Worm (Caenorhabditis elegans) whole organism, early embryonic: Measurements from ENCODE around the gene Y116A8A.6.

Source experiments
- B0310.2 ChIP-seq: sonication (generic microtip); optimal IDR thresholded peaks from 2 replicates; lab custom pipeline; 2016; ENCODE audit warnings: mild to moderate bottlenecking, missing genetic modification characterization, missing compliant biosample characterization
- F13C5.2 ChIP-seq: sonication (generic microtip); optimal IDR thresholded peaks from 2 replicates; lab custom pipeline; 2017; ENCODE audit warnings: mild to moderate bottlenecking, missing genetic modification characterization, inconsistent platforms, missing compliant biosample characterization
- aly-1 ChIP-seq: sonication (generic microtip); optimal IDR thresholded peaks from 2 replicates; lab custom pipeline; 2016; ENCODE audit warnings: missing genetic modification characterization, missing compliant biosample characterization
- ama-1 ChIP-seq: fragments of 150-350 bp; optimal IDR thresholded peaks from 2 replicates; lab custom pipeline; 2014
- ceh-13 ChIP-seq: fragments of 200-800 bp; sonication (Bioruptor generic); optimal IDR thresholded peaks from 2 replicates; lab custom pipeline; 2018; ENCODE audit warnings: mild to moderate bottlenecking, missing genetic modification characterization, missing compliant biosample characterization
- ceh-36 ChIP-seq: sonication (generic microtip); optimal IDR thresholded peaks from 2 replicates; lab custom pipeline; 2016; ENCODE audit warnings: missing genetic modification characterization, inconsistent platforms, missing compliant biosample characterization
- ets-7 ChIP-seq: sonication (generic microtip); optimal IDR thresholded peaks from 2 replicates; lab custom pipeline; 2016; ENCODE audit warnings: missing genotype, missing genetic modification characterization, missing compliant biosample characterization
- flt-1 ChIP-seq: fragments of 200-800 bp; sonication (Bioruptor generic); IDR thresholded peaks from 2 replicates; pipeline ENCODE4 v1.3.6; 2022; ENCODE audit warnings: missing genetic modification characterization, missing compliant biosample characterization
- hmbx-1 ChIP-seq: sonication (generic microtip); optimal IDR thresholded peaks from 2 replicates; lab custom pipeline; 2016; ENCODE audit warnings: mild to moderate bottlenecking, missing genetic modification characterization, missing compliant biosample characterization
- hmg-4 ChIP-seq: fragments of 200-800 bp; sonication (Bioruptor generic); optimal IDR thresholded peaks from 2 replicates; lab custom pipeline; 2018; ENCODE audit warnings: mild to moderate bottlenecking, missing genetic modification characterization, missing compliant biosample characterization
- hnd-1 ChIP-seq: sonication (generic microtip); optimal IDR thresholded peaks from 2 replicates; lab custom pipeline; 2016; ENCODE audit warnings: missing genetic modification characterization, missing compliant biosample characterization
- pes-1 ChIP-seq: fragments of 200-800 bp; sonication (Bioruptor generic); IDR thresholded peaks from 2 replicates; pipeline ENCODE4 v1.3.6; 2022; ENCODE audit warnings: missing genetic modification reagents, missing genetic modification characterization, missing compliant biosample characterization
- scrt-1 ChIP-seq: fragments of 200-800 bp; sonication (Bioruptor generic); IDR thresholded peaks from 2 replicates; pipeline ENCODE4 v1.3.6; 2022; ENCODE audit warnings: missing genetic modification characterization, missing compliant biosample characterization
- sea-1 ChIP-seq: fragments of 200-800 bp; sonication (Bioruptor generic); conservative IDR thresholded peaks from 2 replicates; pipeline ENCODE4 v1.3.6; 2022; ENCODE audit warnings: missing genetic modification characterization, missing compliant biosample characterization
- tbx-11 ChIP-seq: fragments of 200-800 bp; sonication (Bioruptor generic); IDR thresholded peaks from 2 replicates; pipeline ENCODE4 v1.3.6; 2022; ENCODE audit warnings: missing genetic modification characterization, missing compliant biosample characterization
- tbx-37 ChIP-seq: fragments of 200-800 bp; sonication (Bioruptor generic); conservative IDR thresholded peaks from 2 replicates; pipeline ENCODE4 v1.3.6; 2022; ENCODE audit warnings: missing genetic modification reagents, missing genetic modification characterization, missing compliant biosample characterization
- tra-4 ChIP-seq: sonication (generic microtip); optimal IDR thresholded peaks from 2 replicates; lab custom pipeline; 2017; ENCODE audit warnings: missing genetic modification characterization, missing compliant biosample characterization

Gene Y116A8A.6

ce11 chrIV:16828698-16829097 lies at the start of gene Y116A8A.6:
Gene Y116A8A.6, minus strand, starts transcription at chrIV:16828798.
- TF ChIP-seq hmg-4 (GFP tag; lab: Kevin White, UChicago) (no peak), aly-1 (no peak), pes-1 (GFP tag; lab: Robert Waterston, UW) (no peak), flt-1 (GFP tag; lab: Robert Waterston, UW) (no peak), tra-4 (no peak), scrt-1 (GFP tag; lab: Robert Waterston, UW) (no peak), ceh-36 (no peak), B0310.2 (tag; lab: Kevin White, UChicago) (no peak), hnd-1 (no peak), hmbx-1 (tag; lab: Kevin White, UChicago) (no peak), ama-1 (lab: Kevin White, UChicago) (no peak), ceh-13 (no peak), tbx-11 (GFP tag; lab: Robert Waterston, UW) (no peak), ets-7 (tag; lab: Kevin White, UChicago) (no peak), sea-1 (GFP tag; lab: Robert Waterston, UW) (no peak), F13C5.2 (tag; lab: Kevin White, UChicago) (no peak), tbx-37 (GFP tag; lab: Robert Waterston, UW) (no peak)

DNA sequence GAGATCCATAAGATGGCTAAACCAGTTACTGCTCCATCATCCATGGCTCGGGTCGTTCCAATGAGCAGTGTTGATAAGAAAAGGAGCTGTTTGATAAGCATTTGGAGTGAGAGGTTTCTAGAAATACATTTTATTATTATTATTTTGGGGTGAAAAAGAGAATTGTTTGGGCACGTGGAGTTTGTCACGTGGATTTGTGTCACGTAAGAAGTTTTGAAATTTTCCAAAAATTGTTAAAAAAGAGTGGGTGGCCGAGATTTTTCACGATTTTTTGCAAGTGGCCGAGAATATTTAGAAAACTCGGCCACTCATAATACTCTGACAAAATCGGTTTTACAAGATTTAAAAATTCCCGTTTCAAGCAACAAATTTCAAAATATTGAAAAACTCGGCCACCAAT lies 40.3 kb upstream of the Y116A8A.6 start, which contains the start of gene T06A10.106:
Gene T06A10.106 (minus strand): TSS at position 101 of the 400 bp plus-strand sequence.
- no peak for TF ChIP-seq tbx-37 (GFP tag; lab: Robert Waterston, UW)
- no peak for TF ChIP-seq tra-4

DNA sequence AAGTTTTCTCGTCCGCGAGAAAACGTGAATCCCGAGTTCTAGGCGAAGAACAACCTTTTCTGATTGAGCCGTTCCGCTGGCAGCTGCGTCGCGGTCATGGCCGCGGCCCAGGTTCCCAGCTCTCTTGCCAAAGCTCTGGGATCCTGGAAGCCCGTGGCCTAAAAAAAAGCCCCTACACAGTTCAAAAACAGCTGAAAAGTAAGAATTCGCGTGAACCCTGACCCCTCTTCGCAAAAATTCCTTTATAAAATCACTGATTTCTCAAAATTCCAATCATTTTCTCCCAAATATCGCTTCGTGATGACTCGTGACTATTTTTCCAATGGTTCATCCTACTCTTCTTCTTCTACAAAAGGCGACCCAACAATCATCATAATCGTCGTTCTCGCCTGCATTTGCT lies 38.6 kb upstream of the Y116A8A.6 start, which contains the start of gene T06A10.107:
Gene T06A10.107 (plus strand): TSS at position 301 of the 400 bp plus-strand sequence.
- TF ChIP-seq sea-1 (GFP tag; lab: Robert Waterston, UW) (no peak), scrt-1 (GFP tag; lab: Robert Waterston, UW) (no peak), ama-1 (lab: Kevin White, UChicago) (no peak), flt-1 (GFP tag; lab: Robert Waterston, UW) (no peak), hnd-1 (no peak), pes-1 (GFP tag; lab: Robert Waterston, UW) (no peak), hmg-4 (GFP tag; lab: Kevin White, UChicago) (no peak), aly-1 (no peak), tbx-37 (GFP tag; lab: Robert Waterston, UW) (no peak), tra-4 (no peak), ceh-36 (no peak), F13C5.2 (tag; lab: Kevin White, UChicago) (no peak), hmbx-1 (tag; lab: Kevin White, UChicago) (no peak), ets-7 (tag; lab: Kevin White, UChicago) (no peak), B0310.2 (tag; lab: Kevin White, UChicago) (no peak)

DNA sequence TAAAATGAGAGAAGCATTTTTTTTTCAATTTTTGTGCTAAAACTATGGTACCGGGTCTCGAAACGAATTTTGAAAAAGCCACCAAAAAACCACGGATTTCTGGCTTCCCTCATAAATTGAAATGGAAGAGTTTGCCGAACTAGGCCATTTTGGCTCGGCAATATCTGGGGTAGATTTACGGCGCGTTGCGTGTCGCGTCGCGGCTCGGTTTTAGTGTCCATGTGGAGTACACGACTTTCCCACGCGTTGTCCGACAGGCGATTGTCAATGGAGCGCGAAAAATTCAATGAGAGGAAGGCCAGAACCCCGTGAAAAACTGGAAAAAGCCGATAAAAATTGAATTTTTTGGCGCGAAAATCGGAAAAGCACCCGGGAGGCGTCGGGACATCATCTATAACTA lies 37.9 kb upstream of the Y116A8A.6 start:
- TF ChIP-seq pes-1 (GFP tag; lab: Robert Waterston, UW), result 0 out of 2 replicates have a peak, but pooled peaks have one; percentile 29

ce11 chrIV:16865487-16865886 lies 36.9 kb upstream of the Y116A8A.6 start, which contains the start of gene gtsf-1:
Gene gtsf-1, plus strand, starts transcription at chrIV:16865840.
- TF ChIP-seq tra-4 (no peak), B0310.2 (tag; lab: Kevin White, UChicago) (no peak), hnd-1 (peak; percentile 42), ama-1 (lab: Kevin White, UChicago) (no peak), pes-1 (GFP tag; lab: Robert Waterston, UW) (peak; percentile 67), ceh-13 (peak; percentile 29), tbx-11 (GFP tag; lab: Robert Waterston, UW) (0 out of 2 replicates have a peak, but pooled peaks have one; percentile 65), ceh-36 (peak; percentile 56), F13C5.2 (tag; lab: Kevin White, UChicago) (peak; percentile 91), hmbx-1 (tag; lab: Kevin White, UChicago) (no peak), scrt-1 (GFP tag; lab: Robert Waterston, UW) (no peak), tbx-37 (GFP tag; lab: Robert Waterston, UW) (0 out of 2 replicates have a peak, but pooled peaks have one; percentile 32), hmg-4 (GFP tag; lab: Kevin White, UChicago) (peak; percentile 39), sea-1 (GFP tag; lab: Robert Waterston, UW) (peak; percentile 61; the same call in 1 of the 2 replicates), ets-7 (tag; lab: Kevin White, UChicago) (no peak), aly-1 (no peak), flt-1 (GFP tag; lab: Robert Waterston, UW) (peak; percentile 67)

ce11 chrIV:16864876-16865275 lies 36.3 kb upstream of the Y116A8A.6 start:
- TF ChIP-seq ceh-13 (no peak), hmbx-1 (tag; lab: Kevin White, UChicago) (no peak), tbx-37 (GFP tag; lab: Robert Waterston, UW) (no peak), hmg-4 (GFP tag; lab: Kevin White, UChicago) (no peak), aly-1 (no peak), ceh-36 (no peak), tra-4 (no peak), hnd-1 (no peak), B0310.2 (tag; lab: Kevin White, UChicago) (no peak), ama-1 (lab: Kevin White, UChicago) (no peak), scrt-1 (GFP tag; lab: Robert Waterston, UW) (no peak), F13C5.2 (tag; lab: Kevin White, UChicago) (no peak), tbx-11 (GFP tag; lab: Robert Waterston, UW) (no peak), pes-1 (GFP tag; lab: Robert Waterston, UW) (no peak), sea-1 (GFP tag; lab: Robert Waterston, UW) (no peak), ets-7 (tag; lab: Kevin White, UChicago) (no peak), flt-1 (GFP tag; lab: Robert Waterston, UW) (no peak)

- TF ChIP-seq ama-1 (lab: Kevin White, UChicago) (no peak), aly-1 (no peak), hmbx-1 (tag; lab: Kevin White, UChicago) (no peak), sea-1 (GFP tag; lab: Robert Waterston, UW) (0 out of 2 replicates have a peak, but pooled peaks have one; percentile 59), tra-4 (no peak), F13C5.2 (tag; lab: Kevin White, UChicago) (peak; percentile 62), ets-7 (tag; lab: Kevin White, UChicago) (no peak), ceh-13 (peak; percentile 17), ceh-36 (peak; percentile 46), pes-1 (GFP tag; lab: Robert Waterston, UW) (peak; percentile 75), scrt-1 (GFP tag; lab: Robert Waterston, UW) (0 out of 2 replicates have a peak, but pooled peaks have one; percentile 29), B0310.2 (tag; lab: Kevin White, UChicago) (peak; percentile 25), hnd-1 (peak; percentile 39), tbx-11 (GFP tag; lab: Robert Waterston, UW) (peak; percentile 56; the same call in 1 of the 2 replicates), flt-1 (GFP tag; lab: Robert Waterston, UW) (0 out of 2 replicates have a peak, but pooled peaks have one; percentile 52), hmg-4 (GFP tag; lab: Kevin White, UChicago) (no peak), tbx-37 (GFP tag; lab: Robert Waterston, UW) (peak; percentile 32; the same call in 1 of the 2 replicates)
Measured at ce11 chrIV:16863431-16863895, 34.9 kb upstream of the Y116A8A.6 start, which contains the start of the genes mel-46 and lsy-13. Gene mel-46, minus strand, starts transcription at chrIV:16863481. Gene lsy-13, plus strand, starts transcription at chrIV:16863870.
